Fruit fly (Drosophila melanogaster): ENCODE data around the gene D2hgdh.

D2hgdh gene

dm6 chrX:2134226-2134880 is 6.9 kb upstream of the D2hgdh start (continued):
- TF ChIP-seq BtbVII (GFP tag; optimal IDR thresholded peaks at IDR 0.05), result peak; percentile 26
- TF ChIP-seq CG6272 (GFP tag; IDR thresholded peaks at IDR 0.05), result no peak
- no peak for TF ChIP-seq wor (GFP tag; IDR thresholded peaks at IDR 0.05)
- no peak for TF ChIP-seq ac (GFP tag; optimal IDR thresholded peaks at IDR 0.05)
- TF ChIP-seq bigmax (GFP tag; optimal IDR thresholded peaks at IDR 0.05), result no peak
- TF ChIP-seq Hmr (GFP tag; optimal IDR thresholded peaks at IDR 0.05), result peak; percentile 57
- TF ChIP-seq unc-4 (GFP tag; IDR thresholded peaks at IDR 0.05; ENCODE audit: partially characterized antibody), result no peak
- TF ChIP-seq zfh1 (GFP tag; IDR thresholded peaks at IDR 0.05), result peak; percentile 73
- TF ChIP-seq jigr1 (GFP tag; IDR thresholded peaks at IDR 0.05), result no peak
- no peak for TF ChIP-seq CG14860 (GFP tag; IDR thresholded peaks at IDR 0.05; ENCODE audit: partially characterized antibody)
- peak; percentile 28 for TF ChIP-seq CG13624 (GFP tag; optimal IDR thresholded peaks at IDR 0.05)
- TF ChIP-seq Vsx1 (GFP tag; optimal IDR thresholded peaks at IDR 0.05), result peak; percentile 18
- peak; percentile 25 for TF ChIP-seq CG9437 (GFP tag; optimal IDR thresholded peaks at IDR 0.05)
- TF ChIP-seq Dfd (GFP tag; optimal IDR thresholded peaks at IDR 0.05), result no peak
- TF ChIP-seq pfk (GFP tag; optimal IDR thresholded peaks at IDR 0.05), result no peak
- TF ChIP-seq CG9609 (GFP tag; optimal IDR thresholded peaks at IDR 0.05), result peak; percentile 10
- 0 out of 2 replicates have a peak, but pooled peaks have one; percentile 24 for TF ChIP-seq sob (GFP tag; IDR thresholded peaks at IDR 0.05)
- peak; percentile 16 for TF ChIP-seq nom (GFP tag; optimal IDR thresholded peaks at IDR 0.05)
- TF ChIP-seq PHDP (tag; optimal IDR thresholded peaks at IDR 0.05), result peak; percentile 61
- peak; percentile 15 for TF ChIP-seq CG8089 (GFP tag; optimal IDR thresholded peaks at IDR 0.05)
- no peak for TF ChIP-seq Scr (GFP tag; IDR thresholded peaks at IDR 0.05; ENCODE audit: partially characterized antibody)
- TF ChIP-seq CG15269 (tag; optimal IDR thresholded peaks at IDR 0.05), result peak; percentile 63
- TF ChIP-seq CG12104 (GFP tag; optimal IDR thresholded peaks at IDR 0.05), result peak; percentile 22
- peak; percentile 51 for TF ChIP-seq Mad (GFP tag; optimal IDR thresholded peaks at IDR 0.05)
- TF ChIP-seq CG10267 (tag; optimal IDR thresholded peaks at IDR 0.05), result peak; percentile 65
- TF ChIP-seq Atf-2 (GFP tag; optimal IDR thresholded peaks at IDR 0.05), result peak; percentile 54
- peak; percentile 28 for TF ChIP-seq Dad (GFP tag; optimal IDR thresholded peaks at IDR 0.05)
- TF ChIP-seq Lpt (GFP tag; optimal IDR thresholded peaks at IDR 0.05), result no peak
- TF ChIP-seq CkIIα-i1 (GFP tag; IDR thresholded peaks at IDR 0.05), result no peak
- TF ChIP-seq dpn (GFP tag; optimal IDR thresholded peaks at IDR 0.05), result peak; percentile 54 to 57
- TF ChIP-seq CG3407 (GFP tag; optimal IDR thresholded peaks at IDR 0.05), result peak; percentile 28
- TF ChIP-seq CG10321 (GFP tag; IDR thresholded peaks at IDR 0.05), result no peak; the same call in 1 of the 2 replicates
- peak; percentile 45 for TF ChIP-seq CG18619 (GFP tag; optimal IDR thresholded peaks at IDR 0.05)
- TF ChIP-seq corto (GFP tag; optimal IDR thresholded peaks at IDR 0.05), result peak; percentile 63
- 0 out of 2 replicates have a peak, but pooled peaks have one; percentile 8 for TF ChIP-seq CG3847 (GFP tag; IDR thresholded peaks at IDR 0.05)
- TF ChIP-seq Elba2 (GFP tag; optimal IDR thresholded peaks at IDR 0.05), result no peak
- TF ChIP-seq danr (GFP tag; IDR thresholded peaks at IDR 0.05), result peak; percentile 44; the same call in 1 of the 2 replicates
- TF ChIP-seq CG8281 (tag; optimal IDR thresholded peaks at IDR 0.05), result peak; percentile 6
- TF ChIP-seq NC2α (GFP tag; optimal IDR thresholded peaks at IDR 0.05), result peak; percentile 27
- TF ChIP-seq HmgD (GFP tag; optimal IDR thresholded peaks at IDR 0.05), result no peak
- no peak for TF ChIP-seq sens-2 (GFP tag; IDR thresholded peaks at IDR 0.05)
- no peak for TF ChIP-seq CG34376 (GFP tag; optimal IDR thresholded peaks at IDR 0.05)
- peak; percentile 6 for TF ChIP-seq oc (tag; optimal IDR thresholded peaks at IDR 0.05)
- TF ChIP-seq Poxn (GFP tag; IDR thresholded peaks at IDR 0.05), result no peak
- peak; percentile 12 for TF ChIP-seq kay (GFP tag; optimal IDR thresholded peaks at IDR 0.05)
- TF ChIP-seq vnd (GFP tag; IDR thresholded peaks at IDR 0.05; ENCODE audit: partially characterized antibody), result no peak
- peak; percentile 79 for TF ChIP-seq phol (tag; optimal IDR thresholded peaks at IDR 0.05)
- peak; percentile 65 for TF ChIP-seq Hsf (GFP tag; optimal IDR thresholded peaks at IDR 0.05)
- no peak for TF ChIP-seq CG7745 (tag; optimal IDR thresholded peaks at IDR 0.05)
- TF ChIP-seq gro (GFP tag; optimal IDR thresholded peaks at IDR 0.05), result peak; percentile 26
